Fruit fly (Drosophila melanogaster): ENCODE measurements around the gene spz.

dm6 chr3R:27108111-27108510, 38.2 kb upstream of the spz start:
- TF ChIP-seq CTCF (optimal IDR thresholded peaks at IDR 0.05) (no peak), CG8478 (optimal IDR thresholded peaks at IDR 0.05) (no peak)

Measured in S2 (cell line).